Worm (Caenorhabditis elegans): Measurements from ENCODE around the gene F07F6.7.

F07F6.7 gene

ce11 chrII:5463692-5464300 is 40.1 kb upstream of the F07F6.7 start (continued):
- TF ChIP-seq hmg-1.1 (GFP tag; IDR thresholded peaks at IDR 0.05), result 0 out of 2 replicates have a peak, but pooled peaks have one; percentile 32
- no peak for TF ChIP-seq lim-7 (GFP tag; IDR thresholded peaks at IDR 0.05)
- TF ChIP-seq nhr-10 (tag; optimal IDR thresholded peaks at IDR 0.05), result no peak
- TF ChIP-seq aha-1 (tag), result no peak
- peak; percentile 13 for TF ChIP-seq mep-1 (tag; optimal IDR thresholded peaks at IDR 0.05)
- TF ChIP-seq nhr-28 (tag; optimal IDR thresholded peaks at IDR 0.05), result peak; percentile 48
- TF ChIP-seq lsy-2 (tag; optimal IDR thresholded peaks at IDR 0.05), result peak in 1 of 2 experiments; percentile 10
- no peak for TF ChIP-seq mdt-29 (GFP tag; IDR thresholded peaks at IDR 0.05)
- peak; percentile 21 for TF ChIP-seq nhr-11 (tag; optimal IDR thresholded peaks at IDR 0.05)
- TF ChIP-seq nhr-6 (tag; optimal IDR thresholded peaks at IDR 0.05), result no peak
- peak; percentile 40 for TF ChIP-seq hlh-11 (tag; optimal IDR thresholded peaks at IDR 0.05)
- TF ChIP-seq pqm-1 (tag; optimal IDR thresholded peaks at IDR 0.05), result no peak
- no peak for TF ChIP-seq ZK337.2 (GFP tag; IDR thresholded peaks at IDR 0.05)
- TF ChIP-seq ceh-28 (tag; optimal IDR thresholded peaks at IDR 0.05), result no peak
- no peak for TF ChIP-seq lin-29 (GFP tag; IDR thresholded peaks at IDR 0.05)
- TF ChIP-seq ceh-32 (tag; optimal IDR thresholded peaks at IDR 0.05; ENCODE audit: poor library complexity), result no peak
- TF ChIP-seq lin-13 (GFP tag; optimal IDR thresholded peaks at IDR 0.05), result no peak
- no peak for TF ChIP-seq F26F4.8 (GFP tag; conservative IDR thresholded peaks at IDR 0.05)
- TF ChIP-seq unc-130 (GFP tag; optimal IDR thresholded peaks at IDR 0.05), result no peak

ce11 chrII:5460911-5461310 is 37.3 kb upstream of the F07F6.7 start:
- TF ChIP-seq unc-62 (GFP tag; optimal IDR thresholded peaks at IDR 0.05 in 1 of 2), result peak in 1 of 2 experiments; percentile 75
- TF ChIP-seq unc-62 (tag; optimal IDR thresholded peaks at IDR 0.05), result no peak
- TF ChIP-seq dmd-8 (GFP tag; IDR thresholded peaks at IDR 0.05), result no peak
- TF ChIP-seq aha-1 (tag), result peak; percentile 6
- no peak for TF ChIP-seq daf-16 (GFP tag; optimal IDR thresholded peaks at IDR 0.05)
- TF ChIP-seq daf-16 (tag; optimal IDR thresholded peaks at IDR 0.05), result peak; percentile 58
- TF ChIP-seq mep-1 (tag; optimal IDR thresholded peaks at IDR 0.05), result peak; percentile 29
- TF ChIP-seq nhr-76 (tag; optimal IDR thresholded peaks at IDR 0.05), result no peak
- TF ChIP-seq pha-4 (GFP tag; IDR thresholded peaks at IDR 0.05), result no peak
- peak; percentile 20 for TF ChIP-seq pha-4 (tag; optimal IDR thresholded peaks at IDR 0.05)
- no peak for TF ChIP-seq nhr-42 (GFP tag; IDR thresholded peaks at IDR 0.05)
- peak; percentile 38 for TF ChIP-seq dve-1 (tag; optimal IDR thresholded peaks at IDR 0.05; ENCODE audit: insufficient read depth)
- no peak for TF ChIP-seq ZK546.5 (tag; optimal IDR thresholded peaks at IDR 0.05)
- peak; percentile 45 for TF ChIP-seq mes-2 (tag; optimal IDR thresholded peaks at IDR 0.05; ENCODE audit: poor library complexity, severe bottlenecking)
- peak; percentile 30; the same call in 1 of the 2 replicates for TF ChIP-seq hmg-1.1 (GFP tag; IDR thresholded peaks at IDR 0.05)
- peak; percentile 33 for TF ChIP-seq nhr-28 (tag; optimal IDR thresholded peaks at IDR 0.05)
- TF ChIP-seq hlh-30 (tag; optimal IDR thresholded peaks at IDR 0.05; ENCODE audit: insufficient read depth), result peak; percentile 14
- no peak for TF ChIP-seq saeg-2 (GFP tag; IDR thresholded peaks at IDR 0.05)
- peak; percentile 64 for TF ChIP-seq hlh-11 (tag; optimal IDR thresholded peaks at IDR 0.05)
- TF ChIP-seq unc-39 (tag; optimal IDR thresholded peaks at IDR 0.05), result no peak
- TF ChIP-seq ceh-82 (tag; optimal IDR thresholded peaks at IDR 0.05), result no peak
- no peak for TF ChIP-seq dpl-1 (GFP tag; optimal IDR thresholded peaks at IDR 0.05)
- TF ChIP-seq php-3 (GFP tag; IDR thresholded peaks at IDR 0.05), result no peak
- no peak for TF ChIP-seq duxl-1 (tag; optimal IDR thresholded peaks at IDR 0.05; ENCODE audit: poor library complexity)
- TF ChIP-seq zfp-2 (tag; optimal IDR thresholded peaks at IDR 0.05), result no peak
- TF ChIP-seq lim-7 (GFP tag; IDR thresholded peaks at IDR 0.05), result no peak

ce11 chrII:5459534-5459933 is 35.9 kb upstream of the F07F6.7 start:
- no peak for TF ChIP-seq lin-38 (GFP tag; IDR thresholded peaks at IDR 0.05)
- no peak for TF ChIP-seq F26F4.8 (GFP tag; conservative IDR thresholded peaks at IDR 0.05)
- TF ChIP-seq hlh-11 (tag; optimal IDR thresholded peaks at IDR 0.05), result peak; percentile 33
- TF ChIP-seq nhr-28 (tag; optimal IDR thresholded peaks at IDR 0.05), result peak; percentile 55

Measured in whole organism, L4 larva.